Fruit fly (Drosophila melanogaster): ENCODE results near the gene puf.

puf gene

dm6 chr3R:24613819-24614706, 35.8 kb downstream of the puf start (continued):
- TF ChIP-seq lz (GFP tag; optimal IDR thresholded peaks at IDR 0.05) = peak; percentile 55
- peak; percentile 56 for TF ChIP-seq Eip93F (GFP tag; optimal IDR thresholded peaks at IDR 0.05)
- TF ChIP-seq CG31627 (GFP tag; optimal IDR thresholded peaks at IDR 0.05) = peak; percentile 63
- peak; percentile 92 to 94 for TF ChIP-seq ss (GFP tag; optimal IDR thresholded peaks at IDR 0.05)
- TF ChIP-seq topi (GFP tag; optimal IDR thresholded peaks at IDR 0.05) = peak; percentile 34
- TF ChIP-seq CG11762 (GFP tag; optimal IDR thresholded peaks at IDR 0.05; ENCODE audit: insufficient read depth) = peak; percentile 51
- peak; percentile 45 for TF ChIP-seq Gug (GFP tag; IDR thresholded peaks at IDR 0.05)
- peak; percentile 47 for TF ChIP-seq CG15336 (GFP tag; IDR thresholded peaks at IDR 0.05)
- TF ChIP-seq CG16779 (tag; optimal IDR thresholded peaks at IDR 0.05) = peak; percentile 78
- no peak for TF ChIP-seq dac (GFP tag; optimal IDR thresholded peaks at IDR 0.05)
- peak; percentile 52 for TF ChIP-seq CG3032 (tag; optimal IDR thresholded peaks at IDR 0.05)
- TF ChIP-seq Met (GFP tag; optimal IDR thresholded peaks at IDR 0.05) = peak; percentile 44
- peak; percentile 59 for TF ChIP-seq Hr39 (GFP tag; optimal IDR thresholded peaks at IDR 0.05)
- peak; percentile 40 for TF ChIP-seq Hr4 (GFP tag; optimal IDR thresholded peaks at IDR 0.05)
- TF ChIP-seq CG8319 (GFP tag; optimal IDR thresholded peaks at IDR 0.05) = peak; percentile 0

DNA sequence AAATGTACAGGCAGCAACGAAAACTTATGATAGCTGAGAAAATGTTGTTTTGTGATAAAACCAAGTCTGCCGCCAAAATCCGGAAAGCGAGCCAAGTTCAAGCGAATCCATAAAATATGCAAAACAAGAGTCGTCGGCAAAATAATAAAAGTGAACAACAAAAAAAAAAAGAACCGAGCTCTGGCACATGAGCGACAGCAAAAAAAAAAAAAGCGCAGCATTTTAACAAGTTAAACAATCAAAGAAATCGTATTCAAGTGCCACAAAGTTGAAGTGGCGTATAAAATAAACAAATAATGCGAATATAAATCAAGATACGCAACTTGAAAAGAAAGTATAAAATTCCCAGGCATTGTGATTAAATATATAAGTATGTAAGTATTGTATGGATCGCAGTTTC, 41.5 kb downstream of the puf start:
- peak; percentile 35 for TF ChIP-seq dsx (GFP tag; optimal IDR thresholded peaks at IDR 0.05; ENCODE audit: poor library complexity, severe bottlenecking)
- no peak for TF ChIP-seq achi (GFP tag; optimal IDR thresholded peaks at IDR 0.05)
- TF ChIP-seq Hr4 (GFP tag; optimal IDR thresholded peaks at IDR 0.05) = no peak
- peak; percentile 71; the same call in 2 of the 3 replicates for TF ChIP-seq CG6163 (GFP tag; IDR thresholded peaks at IDR 0.05)
- TF ChIP-seq Hr39 (GFP tag; optimal IDR thresholded peaks at IDR 0.05) = no peak
- TF ChIP-seq CG1621 (tag; optimal IDR thresholded peaks at IDR 0.05) = no peak
- TF ChIP-seq CG10669 (GFP tag; optimal IDR thresholded peaks at IDR 0.05) = peak; percentile 32
- peak; percentile 54 for TF ChIP-seq CG6808 (GFP tag; optimal IDR thresholded peaks at IDR 0.05)
- peak; percentile 65 for TF ChIP-seq Eip78C (GFP tag)
- no peak for TF ChIP-seq CG3919 (GFP tag; optimal IDR thresholded peaks at IDR 0.05)
- peak; percentile 33 for TF ChIP-seq CG9139 (GFP tag; optimal IDR thresholded peaks at IDR 0.05)
- peak; percentile 18 for TF ChIP-seq Ets96B (tag; optimal IDR thresholded peaks at IDR 0.05)
- peak; percentile 43 for TF ChIP-seq spab (GFP tag; optimal IDR thresholded peaks at IDR 0.05)
- TF ChIP-seq CG3032 (tag; optimal IDR thresholded peaks at IDR 0.05) = peak; percentile 19
- TF ChIP-seq CG8119 (GFP tag; IDR thresholded peaks at IDR 0.05) = no peak
- no peak for TF ChIP-seq CG7368 (GFP tag; optimal IDR thresholded peaks at IDR 0.05)
- TF ChIP-seq Eip75B (GFP tag; optimal IDR thresholded peaks at IDR 0.05) = no peak
- peak; percentile 65 for TF ChIP-seq svp (GFP tag)
- TF ChIP-seq ss (GFP tag; optimal IDR thresholded peaks at IDR 0.05) = peak; percentile 48 to 58

DNA sequence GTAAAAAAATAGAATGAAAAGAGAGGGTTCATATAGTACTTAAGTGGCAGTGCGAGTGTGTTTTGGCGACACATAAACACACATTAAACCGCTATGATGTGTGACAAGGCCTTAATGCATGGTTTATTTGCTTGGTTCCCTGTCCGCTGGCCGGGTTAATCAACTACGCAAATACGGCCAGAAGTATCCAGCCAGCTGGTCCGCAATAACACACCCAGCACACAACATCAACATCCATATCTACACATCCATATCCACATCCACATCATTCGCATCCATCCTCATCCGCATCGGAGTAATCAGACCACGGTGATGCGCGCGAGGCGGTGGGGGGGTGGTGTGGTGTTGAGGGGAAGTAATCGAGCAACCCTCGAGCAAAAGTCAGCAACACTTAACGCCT, 43.0 kb downstream of the puf start:
- TF ChIP-seq CG6163 (GFP tag; IDR thresholded peaks at IDR 0.05) = 0 out of 3 replicates have a peak, but pooled peaks have one; percentile 8
- no peak for TF ChIP-seq Sox15 (GFP tag; optimal IDR thresholded peaks at IDR 0.05)
- TF ChIP-seq fkh (GFP tag; optimal IDR thresholded peaks at IDR 0.05) = peak; percentile 32
- peak; percentile 13 for TF ChIP-seq CG6854 (GFP tag; optimal IDR thresholded peaks at IDR 0.05)
- TF ChIP-seq eg (GFP tag; IDR thresholded peaks at IDR 0.05) = 0 out of 3 replicates have a peak, but pooled peaks have one; percentile 6
- TF ChIP-seq spab (GFP tag; optimal IDR thresholded peaks at IDR 0.05) = peak; percentile 20
- peak in 1 of 2 experiments; percentile 32 for TF ChIP-seq salr (GFP tag; optimal IDR thresholded peaks at IDR 0.05)
- TF ChIP-seq Ets96B (tag; optimal IDR thresholded peaks at IDR 0.05) = no peak
- peak; percentile 5 for TF ChIP-seq CG3919 (GFP tag; optimal IDR thresholded peaks at IDR 0.05)
- peak; percentile 14 for TF ChIP-seq CG6808 (GFP tag; optimal IDR thresholded peaks at IDR 0.05)
- TF ChIP-seq ss (GFP tag; optimal IDR thresholded peaks at IDR 0.05) = peak in 1 of 2 experiments; percentile 25
- TF ChIP-seq fd85E (GFP tag; optimal IDR thresholded peaks at IDR 0.05) = no peak
- TF ChIP-seq Eip78C (GFP tag) = peak; percentile 53
- peak; percentile 9 for TF ChIP-seq CG8632 (GFP tag; optimal IDR thresholded peaks at IDR 0.05)
- TF ChIP-seq CG1621 (tag; optimal IDR thresholded peaks at IDR 0.05) = peak; percentile 32

Data from whole organism, prepupa.